Fruit fly (Drosophila melanogaster): Measurements from ENCODE around the gene mRpS2.

DNA sequence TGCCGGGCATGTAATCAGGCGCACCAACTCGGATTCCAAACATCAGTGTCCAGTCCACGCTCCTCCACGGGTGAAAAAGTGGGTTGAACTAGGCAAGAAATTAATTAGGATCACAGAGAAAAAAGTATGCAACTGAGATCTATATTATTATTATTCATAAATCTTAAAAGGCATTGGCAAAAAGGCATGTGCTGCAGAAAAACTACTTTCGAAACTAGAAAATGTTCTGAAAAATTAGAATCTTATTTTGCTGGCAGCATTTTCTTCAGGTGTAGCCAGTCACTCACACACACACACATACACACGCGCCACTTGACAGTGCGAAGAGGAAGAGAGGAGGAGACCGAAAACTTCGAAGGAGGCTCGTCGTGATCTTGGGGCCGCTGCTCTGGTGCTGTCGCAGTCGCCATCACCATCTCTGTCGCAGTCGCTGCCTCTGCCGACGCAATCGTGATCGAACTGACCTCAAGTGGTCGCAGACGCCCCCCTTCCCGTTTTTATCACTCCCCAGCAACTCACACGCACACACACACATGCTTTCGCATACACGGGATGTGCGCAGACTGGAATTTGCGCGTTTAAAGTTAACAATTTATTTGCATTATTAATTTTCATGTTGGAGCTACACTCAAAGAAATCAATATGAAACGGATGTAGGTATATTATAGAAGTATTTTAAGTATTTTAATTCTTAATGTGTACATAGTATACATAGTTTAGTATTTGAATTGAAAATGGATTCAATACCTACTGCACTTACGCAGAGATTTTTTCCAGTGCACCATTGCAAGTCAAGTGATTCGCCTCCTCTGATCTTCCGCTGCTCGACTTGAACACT is 37.4 kb upstream of the mRpS2 start:
- no peak for TF ChIP-seq Clk (GFP tag; optimal IDR thresholded peaks at IDR 0.05)
- no peak for TF ChIP-seq tj (GFP tag; optimal IDR thresholded peaks at IDR 0.05)
- TF ChIP-seq CG5204 (GFP tag; optimal IDR thresholded peaks at IDR 0.05): no peak

Data from whole organism, adult.